Worm (Caenorhabditis elegans): ENCODE results near the gene W02D7.5.

ce11 chrV:8304461-8305195 is 5.6 kb upstream of the W02D7.5 start, which contains the start of gene W02D7.11:
- TF ChIP-seq ceh-82 (tag; optimal IDR thresholded peaks at IDR 0.05): no peak
- no peak for TF ChIP-seq pqm-1 (tag; optimal IDR thresholded peaks at IDR 0.05)
- no peak for TF ChIP-seq fkh-10 (GFP tag; optimal IDR thresholded peaks at IDR 0.05)
- no peak for TF ChIP-seq grh-1 (GFP tag; IDR thresholded peaks at IDR 0.05)
- no peak for TF ChIP-seq elt-3 (tag; optimal IDR thresholded peaks at IDR 0.05)
- no peak for TF ChIP-seq zag-1 (tag; optimal IDR thresholded peaks at IDR 0.05)
- TF ChIP-seq aly-2 (tag; optimal IDR thresholded peaks at IDR 0.05): no peak
- no peak for TF ChIP-seq nhr-12 (tag; optimal IDR thresholded peaks at IDR 0.05)
